Worm (Caenorhabditis elegans) whole organism, L4 larva: Measurements from ENCODE around the gene C46A5.6.

Source experiments
- F26F4.8 ChIP-seq: fragments of 200-800 bp; sonication (Bioruptor generic); conservative IDR thresholded peaks from 2 replicates; pipeline ENCODE4 v1.3.6; 2022; ENCODE audit warnings: missing genetic modification characterization, missing compliant biosample characterization
- F37D6.2 ChIP-seq: sonication (generic microtip); optimal IDR thresholded peaks from 2 replicates; lab custom pipeline; 2016; ENCODE audit warnings: mild to moderate bottlenecking, missing genetic modification characterization, missing compliant biosample characterization
- R02D3.7 ChIP-seq: fragments of 150-350 bp; sonication (generic microtip); optimal IDR thresholded peaks from 3 replicates; lab custom pipeline; 2014; ENCODE audit warnings: missing biosample characterization, missing genetic modification characterization
- T20F7.1 ChIP-seq: fragments of 200-800 bp; sonication (Bioruptor generic); optimal IDR thresholded peaks from 2 replicates; lab custom pipeline; 2018; ENCODE audit warnings: mild to moderate bottlenecking, missing genetic modification characterization, missing compliant biosample characterization
- ZK546.5 ChIP-seq, 2 experiments: sonication (generic microtip); optimal IDR thresholded peaks; 2 replicates each; lab custom pipeline; 2017; ENCODE audit warnings: missing biosample characterization in 2 of 2, missing genetic modification characterization in 2 of 2
- ama-1 ChIP-seq: fragments of 150-350 bp; optimal IDR thresholded peaks from 2 replicates; lab custom pipeline; 2014; ENCODE audit warnings: inconsistent platforms, mixed read lengths
- arid-1 ChIP-seq: fragments of 200-800 bp; sonication (Bioruptor generic); conservative IDR thresholded peaks from 2 replicates; pipeline ENCODE4 v1.3.6; 2022; ENCODE audit warnings: missing genetic modification reagents, missing genetic modification characterization, missing compliant biosample characterization
- ceh-20 ChIP-seq: fragments of 200-800 bp; sonication (Bioruptor generic); IDR thresholded peaks from 2 replicates; pipeline ENCODE4 v1.3.6; 2022; ENCODE audit warnings: missing genetic modification reagents, missing genetic modification characterization, missing compliant biosample characterization
- ceh-32 ChIP-seq: sonication (generic microtip); optimal IDR thresholded peaks from 2 replicates; lab custom pipeline; 2016; ENCODE audit warnings: mild to moderate bottlenecking, missing genetic modification characterization, missing compliant biosample characterization; ENCODE audit not compliant: poor library complexity
- daf-12 ChIP-seq: fragments of 150-350 bp; optimal IDR thresholded peaks from 2 replicates; lab custom pipeline; 2014; ENCODE audit warnings: missing biosample characterization, missing genetic modification reagents, missing genetic modification characterization
- daf-16 ChIP-seq, 3 experiments: sonication (generic microtip); optimal IDR thresholded peaks; 2 replicates each; lab custom pipeline; 2016 to 2017; ENCODE audit warnings: missing genetic modification characterization in 3 of 3, missing genetic modification reagents in 3 of 3, mild to moderate bottlenecking in 2 of 3, missing compliant biosample characterization in 2 of 3, missing biosample characterization in 1 of 3, moderate library complexity in 1 of 3
- dmd-6 ChIP-seq: fragments of 200-800 bp; sonication (Bioruptor generic); IDR thresholded peaks from 2 replicates; pipeline ENCODE4 v1.3.6; 2022; ENCODE audit warnings: missing genetic modification reagents, missing genetic modification characterization, missing compliant biosample characterization
- dmd-8 ChIP-seq: fragments of 200-800 bp; sonication (Bioruptor generic); IDR thresholded peaks from 2 replicates; pipeline ENCODE4 v1.3.6; 2022; ENCODE audit warnings: missing genetic modification characterization, missing compliant biosample characterization
- dpl-1 ChIP-seq: fragments of 150-350 bp; optimal IDR thresholded peaks from 2 replicates; lab custom pipeline; 2014; ENCODE audit warnings: missing biosample characterization, missing genetic modification reagents, missing genetic modification characterization
- dve-1 ChIP-seq: sonication (generic microtip); optimal IDR thresholded peaks from 2 replicates; lab custom pipeline; 2017; ENCODE audit warnings: antibody characterized with exemption, mild to moderate bottlenecking, missing genetic modification characterization, missing compliant biosample characterization; ENCODE audit not compliant: insufficient read depth
- hif-1 ChIP-seq, 2 experiments: sonication (generic microtip); optimal IDR thresholded peaks; 2 replicates each; lab custom pipeline; 2016 to 2017; ENCODE audit warnings: missing compliant biosample characterization in 2 of 2, missing genetic modification characterization in 2 of 2, missing genetic modification reagents in 2 of 2, missing genotype in 2 of 2, mild to moderate bottlenecking in 1 of 2
- hlh-11 ChIP-seq: fragments of 200-800 bp; sonication (Bioruptor generic); optimal IDR thresholded peaks from 2 replicates; lab custom pipeline; 2018; ENCODE audit warnings: mild to moderate bottlenecking, missing genetic modification characterization, missing compliant biosample characterization
- hlh-30 ChIP-seq: sonication (generic microtip); optimal IDR thresholded peaks from 2 replicates; lab custom pipeline; 2017; ENCODE audit warnings: antibody characterized with exemption, mild to moderate bottlenecking, missing genetic modification characterization, missing compliant biosample characterization; ENCODE audit not compliant: insufficient read depth
- lim-7 ChIP-seq: fragments of 200-800 bp; sonication (Bioruptor generic); IDR thresholded peaks from 2 replicates; pipeline ENCODE4 v1.3.6; 2022; ENCODE audit warnings: missing genetic modification characterization, missing compliant biosample characterization
- lin-13 ChIP-seq: fragments of 150-350 bp; optimal IDR thresholded peaks from 2 replicates; lab custom pipeline; 2014; ENCODE audit warnings: missing biosample characterization, missing genetic modification reagents, missing genetic modification characterization
- lin-38 ChIP-seq: fragments of 200-800 bp; sonication (Bioruptor generic); IDR thresholded peaks from 2 replicates; pipeline ENCODE4 v1.3.6; 2022; ENCODE audit warnings: missing genetic modification reagents, missing genetic modification characterization, missing compliant biosample characterization
- lin-39 ChIP-seq: fragments of 150-350 bp; optimal IDR thresholded peaks from 2 replicates; lab custom pipeline; 2014; ENCODE audit warnings: missing biosample characterization, missing genetic modification reagents, missing genetic modification characterization
- lsy-2 ChIP-seq, 2 experiments: fragments of 150-350 bp in 1 of 2; sonication (generic microtip) in 1 of 2; optimal IDR thresholded peaks; 2 replicates each; lab custom pipeline; 2014 to 2017; ENCODE audit warnings: missing biosample characterization in 2 of 2, missing genetic modification characterization in 2 of 2
- madf-9 ChIP-seq: fragments of 200-800 bp; sonication (Bioruptor generic); conservative IDR thresholded peaks from 2 replicates; pipeline ENCODE4 v1.3.6; 2022; ENCODE audit warnings: missing genetic modification reagents, missing genetic modification characterization, missing compliant biosample characterization
- mdt-29 ChIP-seq: fragments of 200-800 bp; sonication (Bioruptor generic); IDR thresholded peaks from 2 replicates; pipeline ENCODE4 v1.3.6; 2022; ENCODE audit warnings: missing genetic modification reagents, missing genetic modification characterization, missing compliant biosample characterization
- mep-1 ChIP-seq: fragments of 150-350 bp; sonication (generic microtip); optimal IDR thresholded peaks from 3 replicates; lab custom pipeline; 2014; ENCODE audit warnings: missing biosample characterization, missing genetic modification characterization
- mes-2 ChIP-seq: sonication (generic microtip); optimal IDR thresholded peaks from 2 replicates; lab custom pipeline; 2016; ENCODE audit warnings: missing genotype, mild to moderate bottlenecking, missing genetic modification characterization, missing compliant biosample characterization; ENCODE audit not compliant: poor library complexity, severe bottlenecking
- nhr-102 ChIP-seq: sonication (generic microtip); optimal IDR thresholded peaks from 2 replicates; lab custom pipeline; 2016; ENCODE audit warnings: mild to moderate bottlenecking, missing genetic modification characterization, moderate library complexity, missing compliant biosample characterization
- nhr-11 ChIP-seq: fragments of 150-350 bp; optimal IDR thresholded peaks from 2 replicates; lab custom pipeline; 2014; ENCODE audit warnings: missing biosample characterization, missing genetic modification characterization
- nhr-28 ChIP-seq: fragments of 150-350 bp; optimal IDR thresholded peaks from 2 replicates; lab custom pipeline; 2014; ENCODE audit warnings: missing biosample characterization, missing genetic modification characterization
- nhr-41 ChIP-seq: fragments of 200-800 bp; sonication (Bioruptor generic); IDR thresholded peaks from 2 replicates; pipeline ENCODE4 v1.3.6; 2022; ENCODE audit warnings: missing genetic modification reagents, missing genetic modification characterization, missing compliant biosample characterization
- nhr-6 ChIP-seq: fragments of 150-350 bp; optimal IDR thresholded peaks from 2 replicates; lab custom pipeline; 2014; ENCODE audit warnings: missing biosample characterization, missing genetic modification characterization
- nhr-77 ChIP-seq: fragments of 150-350 bp; optimal IDR thresholded peaks from 2 replicates; lab custom pipeline; 2014; ENCODE audit warnings: missing biosample characterization, missing genetic modification characterization
- pha-4 ChIP-seq, 2 experiments: fragments of 150-350 bp in 1 of 2; fragments of 200-800 bp in 1 of 2; sonication (Bioruptor generic) in 1 of 2; IDR thresholded peaks in 1 of 2; optimal IDR thresholded peaks in 1 of 2; 2 replicates each; pipeline versions ENCODE4 v1.3.6 to Lab custom; 2014 to 2022; ENCODE audit warnings: missing genetic modification characterization in 2 of 2, missing genetic modification reagents in 2 of 2, missing biosample characterization in 1 of 2, missing compliant biosample characterization in 1 of 2
- pqm-1 ChIP-seq: sonication (generic microtip); optimal IDR thresholded peaks from 2 replicates; lab custom pipeline; 2017; ENCODE audit warnings: missing biosample characterization, missing genetic modification characterization
- rbr-2 ChIP-seq: sonication (generic microtip); optimal IDR thresholded peaks from 2 replicates; lab custom pipeline; 2016; ENCODE audit warnings: missing genotype, missing genetic modification characterization, missing compliant biosample characterization
- set-16 ChIP-seq: fragments of 200-800 bp; sonication (Bioruptor generic); IDR thresholded peaks from 2 replicates; pipeline ENCODE4 v1.3.6; 2022; ENCODE audit warnings: missing genetic modification reagents, missing genetic modification characterization, missing compliant biosample characterization
- snpc-1.2 ChIP-seq: fragments of 200-800 bp; sonication (Bioruptor generic); IDR thresholded peaks from 2 replicates; pipeline ENCODE4 v1.3.6; 2022; ENCODE audit warnings: missing genetic modification reagents, missing genetic modification characterization, missing compliant biosample characterization
- spr-1 ChIP-seq: sonication (generic microtip); optimal IDR thresholded peaks from 2 replicates; lab custom pipeline; 2016; ENCODE audit warnings: mild to moderate bottlenecking, missing genetic modification characterization, missing compliant biosample characterization
- tag-97 ChIP-seq: fragments of 200-800 bp; sonication (Bioruptor generic); IDR thresholded peaks from 2 replicates; pipeline ENCODE4 v1.3.6; 2022; ENCODE audit warnings: missing genetic modification characterization, missing compliant biosample characterization
- tra-1 ChIP-seq: fragments of 200-800 bp; sonication (Bioruptor generic); IDR thresholded peaks from 2 replicates; pipeline ENCODE4 v1.3.6; 2022; ENCODE audit warnings: missing genetic modification reagents, missing genetic modification characterization, missing compliant biosample characterization
- unc-39 ChIP-seq: sonication (generic microtip); optimal IDR thresholded peaks from 2 replicates; lab custom pipeline; 2017; ENCODE audit warnings: missing biosample characterization, missing genetic modification characterization
- zag-1 ChIP-seq: fragments of 150-350 bp; optimal IDR thresholded peaks from 2 replicates; lab custom pipeline; 2014; ENCODE audit warnings: missing biosample characterization, missing genetic modification characterization
- zip-11 ChIP-seq: fragments of 200-800 bp; sonication (Bioruptor generic); IDR thresholded peaks from 2 replicates; pipeline ENCODE4 v1.3.6; 2022; ENCODE audit warnings: missing genetic modification characterization, missing compliant biosample characterization
- ztf-11 ChIP-seq: fragments of 150-350 bp; optimal IDR thresholded peaks from 2 replicates; lab custom pipeline; 2014; ENCODE audit warnings: missing biosample characterization, missing genetic modification characterization
- ztf-7 ChIP-seq: fragments of 150-350 bp; optimal IDR thresholded peaks from 2 replicates; lab custom pipeline; 2014; ENCODE audit warnings: missing biosample characterization, missing genetic modification characterization

Gene C46A5.6

ce11 chrIV:7789521-7789949 is 25.9 kb upstream of the C46A5.6 start, which contains the start of gene imp-3 (continued):
- TF ChIP-seq nhr-102 (tag; lab: Kevin White, UChicago) (peak; percentile 35), nhr-11 (no peak), tag-97 (GFP tag; lab: Robert Waterston, UW) (no peak), tra-1 (GFP tag; lab: Robert Waterston, UW) (peak; percentile 74), madf-9 (GFP tag; lab: Robert Waterston, UW) (no peak), ZK546.5 (tag; optimal IDR thresholded peaks at IDR 0.05; lab: Kevin White, UChicago) (no peak), dmd-8 (no peak), zip-11 (GFP tag; lab: Robert Waterston, UW) (no peak), unc-39 (no peak), pqm-1 (no peak), snpc-1.2 (GFP tag; lab: Robert Waterston, UW) (peak; percentile 30; the same call in 1 of the 2 replicates), ceh-20 (GFP tag; lab: Robert Waterston, UW) (peak; percentile 50; the same call in 1 of the 2 replicates), R02D3.7 (no peak), mep-1 (tag; lab: Kevin White, UChicago) (peak; percentile 77), ztf-11 (tag; lab: Kevin White, UChicago) (no peak), ztf-7 (tag; lab: Kevin White, UChicago) (no peak)

- TF ChIP-seq lin-38 (peak; percentile 96), dpl-1 (GFP tag; lab: Kevin White, UChicago) (peak; percentile 71), mes-2 (tag; lab: Kevin White, UChicago) (peak; percentile 84), T20F7.1 (peak; percentile 47), dve-1 (peak; percentile 70), F26F4.8 (no peak), dmd-6 (GFP tag; lab: Robert Waterston, UW) (peak; percentile 25; the same call in 1 of the 2 replicates), nhr-28 (tag; lab: Kevin White, UChicago) (peak; percentile 44), daf-16 (GFP tag; optimal IDR thresholded peaks at IDR 0.05; lab: Kevin White, UChicago) (peak in 1 of 2 experiments; percentile 32), daf-16 (tag; optimal IDR thresholded peaks at IDR 0.05; lab: Kevin White, UChicago) (peak; percentile 45), hlh-30 (tag; lab: Kevin White, UChicago) (peak; percentile 54), pha-4 (GFP tag; IDR thresholded peaks at IDR 0.05; lab: Robert Waterston, UW) (no peak), pha-4 (tag; optimal IDR thresholded peaks at IDR 0.05; lab: Kevin White, UChicago) (peak; percentile 18), zag-1 (tag; lab: Kevin White, UChicago) (no peak), mep-1 (tag; lab: Kevin White, UChicago) (peak; percentile 85), hif-1 (tag; optimal IDR thresholded peaks at IDR 0.05; lab: Kevin White, UChicago) (peak in 1 of 2 experiments; percentile 4), ceh-32 (tag; lab: Kevin White, UChicago) (no peak), set-16 (no peak), lsy-2 (tag; optimal IDR thresholded peaks at IDR 0.05; lab: Kevin White, UChicago) (peak; percentile 32 to 92), lin-39 (tag; lab: Kevin White, UChicago) (no peak), F37D6.2 (tag; lab: Kevin White, UChicago) (peak; percentile 16), rbr-2 (tag; lab: Kevin White, UChicago) (peak; percentile 62), nhr-41 (GFP tag; lab: Robert Waterston, UW) (no peak), nhr-102 (tag; lab: Kevin White, UChicago) (peak; percentile 42), nhr-6 (tag; lab: Kevin White, UChicago) (peak; percentile 31), mdt-29 (GFP tag; lab: Robert Waterston, UW) (no peak), lim-7 (GFP tag; lab: Robert Waterston, UW) (no peak), lin-13 (GFP tag; lab: Kevin White, UChicago) (peak; percentile 21), ama-1 (lab: Kevin White, UChicago) (peak; percentile 44), daf-12 (tag; lab: Kevin White, UChicago) (no peak), ztf-11 (tag; lab: Kevin White, UChicago) (no peak), nhr-77 (tag; lab: Kevin White, UChicago) (peak; percentile 42), ztf-7 (tag; lab: Kevin White, UChicago) (peak; percentile 11), arid-1 (GFP tag; lab: Robert Waterston, UW) (0 out of 2 replicates have a peak, but pooled peaks have one; percentile 32), hlh-11 (tag; lab: Kevin White, UChicago) (peak; percentile 32), spr-1 (peak; percentile 58)
Observed at ce11 chrIV:7785506-7786065, 21.9 kb upstream of the C46A5.6 start, which contains the start of gene tag-322. tag-322 (minus strand) TSS chrIV:7785556.
